Worm (Caenorhabditis elegans) whole organism, young adult: ENCODE results near the gene T21D12.11.

Experiments used
- C06A6.2 ChIP-seq: fragments of 200-800 bp; sonication (Bioruptor generic); conservative IDR thresholded peaks from 2 replicates; pipeline ENCODE4 v1.3.6; 2022; ENCODE audit warnings: missing genetic modification characterization, missing compliant biosample characterization
- F10E7.11 ChIP-seq: sonication (generic microtip); optimal IDR thresholded peaks from 2 replicates; lab custom pipeline; 2017; ENCODE audit warnings: mild to moderate bottlenecking, missing genetic modification characterization, moderate library complexity, missing compliant biosample characterization
- F39B2.1 ChIP-seq: fragments of 200-800 bp; sonication (Bioruptor generic); IDR thresholded peaks from 2 replicates; pipeline ENCODE4 v1.3.6; 2022; ENCODE audit warnings: missing genetic modification reagents, missing genetic modification characterization, missing compliant biosample characterization
- F52B5.7 ChIP-seq: sonication (generic microtip); optimal IDR thresholded peaks from 2 replicates; lab custom pipeline; 2016; ENCODE audit warnings: mild to moderate bottlenecking, missing genetic modification characterization, missing compliant biosample characterization
- F57A8.1 ChIP-seq: fragments of 200-800 bp; sonication (Bioruptor generic); optimal IDR thresholded peaks from 2 replicates; lab custom pipeline; 2018; ENCODE audit warnings: mild to moderate bottlenecking, missing genetic modification characterization, moderate library complexity, missing compliant biosample characterization
- K11D2.4 ChIP-seq: fragments of 200-800 bp; sonication (Bioruptor generic); IDR thresholded peaks from 2 replicates; pipeline ENCODE4 v1.3.6; 2022; ENCODE audit warnings: missing genetic modification reagents, missing genetic modification characterization, missing compliant biosample characterization
- Y56A3A.18 ChIP-seq: fragments of 200-800 bp; sonication (Bioruptor generic); IDR thresholded peaks from 2 replicates; pipeline ENCODE4 v1.3.6; 2022; ENCODE audit warnings: missing genetic modification reagents, missing genetic modification characterization, missing compliant biosample characterization
- Y79H2A.3 ChIP-seq: fragments of 200-800 bp; sonication (Bioruptor generic); conservative IDR thresholded peaks from 2 replicates; pipeline ENCODE4 v1.3.6; 2022; ENCODE audit warnings: missing genetic modification reagents, missing genetic modification characterization, missing compliant biosample characterization
- ama-1 ChIP-seq, 3 experiments: fragments of 150-350 bp in 1 of 3; sonication (generic microtip) in 2 of 3; optimal IDR thresholded peaks; 2 replicates each; lab custom pipeline; 2014 to 2018; ENCODE audit warnings: missing biosample characterization in 2 of 3, missing genetic modification characterization in 2 of 3, missing genetic modification reagents in 2 of 3
- atf-7 ChIP-seq: sonication (generic microtip); optimal IDR thresholded peaks from 2 replicates; lab custom pipeline; 2017; ENCODE audit warnings: mild to moderate bottlenecking, missing genetic modification characterization, missing compliant biosample characterization
- attf-3 ChIP-seq: fragments of 200-800 bp; sonication (Bioruptor generic); conservative IDR thresholded peaks from 2 replicates; pipeline ENCODE4 v1.3.6; 2022; ENCODE audit warnings: missing genetic modification reagents, missing genetic modification characterization, missing compliant biosample characterization
- attf-5 ChIP-seq: fragments of 200-800 bp; sonication (Bioruptor generic); optimal IDR thresholded peaks from 2 replicates; lab custom pipeline; 2018; ENCODE audit warnings: mild to moderate bottlenecking, missing genetic modification characterization, missing compliant biosample characterization
- bed-1 ChIP-seq: fragments of 200-800 bp; sonication (Bioruptor generic); IDR thresholded peaks from 2 replicates; pipeline ENCODE4 v1.3.6; 2022; ENCODE audit warnings: missing genetic modification reagents, missing genetic modification characterization, missing compliant biosample characterization
- cebp-1 ChIP-seq, 2 experiments: fragments of 200-800 bp in 1 of 2; sonication (Bioruptor generic) in 1 of 2; sonication (generic microtip) in 1 of 2; IDR thresholded peaks in 1 of 2; optimal IDR thresholded peaks in 1 of 2; 2 replicates each; pipeline versions ENCODE4 v1.3.6 to Lab custom; 2017 to 2022; ENCODE audit warnings: missing compliant biosample characterization in 2 of 2, missing genetic modification characterization in 2 of 2, mild to moderate bottlenecking in 1 of 2, missing genetic modification reagents in 1 of 2, moderate library complexity in 1 of 2
- ceh-27 ChIP-seq: fragments of 200-800 bp; sonication (Bioruptor generic); optimal IDR thresholded peaks from 2 replicates; lab custom pipeline; 2018; ENCODE audit warnings: mild to moderate bottlenecking, missing genetic modification characterization, moderate library complexity, missing compliant biosample characterization
- ceh-79 ChIP-seq: sonication (generic microtip); optimal IDR thresholded peaks from 2 replicates; lab custom pipeline; 2017; ENCODE audit warnings: mild to moderate bottlenecking, missing genetic modification characterization, missing compliant biosample characterization
- chd-7 ChIP-seq: sonication (generic microtip); optimal IDR thresholded peaks from 2 replicates; lab custom pipeline; 2016; ENCODE audit warnings: mild to moderate bottlenecking, missing genetic modification characterization, moderate library complexity, missing compliant biosample characterization
- dpff-1 ChIP-seq: sonication (generic microtip); optimal IDR thresholded peaks from 2 replicates; lab custom pipeline; 2017; ENCODE audit warnings: mild to moderate bottlenecking, missing genetic modification characterization, missing compliant biosample characterization
- ets-4 ChIP-seq: fragments of 200-800 bp; sonication (Bioruptor generic); optimal IDR thresholded peaks from 2 replicates; lab custom pipeline; 2018; ENCODE audit warnings: mild to moderate bottlenecking, missing genetic modification characterization, missing compliant biosample characterization
- gei-17 ChIP-seq: fragments of 200-800 bp; sonication (Bioruptor generic); optimal IDR thresholded peaks from 2 replicates; lab custom pipeline; 2018; ENCODE audit warnings: mild to moderate bottlenecking, missing genetic modification characterization, missing compliant biosample characterization
- hlh-12 ChIP-seq: sonication (generic microtip); optimal IDR thresholded peaks from 2 replicates; lab custom pipeline; 2016; ENCODE audit warnings: missing genetic modification characterization, missing compliant biosample characterization
- hmg-1.2 ChIP-seq: fragments of 200-800 bp; sonication (Bioruptor generic); IDR thresholded peaks from 2 replicates; pipeline ENCODE4 v1.3.6; 2022; ENCODE audit warnings: missing genetic modification reagents, missing genetic modification characterization, missing compliant biosample characterization
- hrde-1 ChIP-seq: sonication (generic microtip); optimal IDR thresholded peaks from 2 replicates; lab custom pipeline; 2016; ENCODE audit warnings: missing genetic modification characterization, mild to moderate bottlenecking, missing compliant biosample characterization, moderate library complexity, missing genotype, missing genetic modification reagents, borderline replicate concordance
- lin-35 ChIP-seq, 3 experiments: fragments of 150-350 bp in 2 of 3; sonication (generic microtip) in 1 of 3; optimal IDR thresholded peaks; 2 replicates each; lab custom pipeline; 2014 to 2018; ENCODE audit warnings: missing biosample characterization in 3 of 3, missing genetic modification characterization in 3 of 3, missing genetic modification reagents in 3 of 3
- lin-40 ChIP-seq: sonication (generic microtip); optimal IDR thresholded peaks from 2 replicates; lab custom pipeline; 2016; ENCODE audit warnings: missing genetic modification characterization, mild to moderate bottlenecking, missing compliant biosample characterization, missing genotype, missing genetic modification reagents
- lin-54 ChIP-seq: fragments of 200-800 bp; sonication (Bioruptor generic); optimal IDR thresholded peaks from 2 replicates; lab custom pipeline; 2018; ENCODE audit warnings: mild to moderate bottlenecking, missing genetic modification characterization, missing compliant biosample characterization
- madf-10 ChIP-seq: sonication (generic microtip); optimal IDR thresholded peaks from 2 replicates; lab custom pipeline; 2016; ENCODE audit warnings: mild to moderate bottlenecking, missing genetic modification characterization, missing compliant biosample characterization
- nhr-120 ChIP-seq: fragments of 200-800 bp; sonication (Bioruptor generic); IDR thresholded peaks from 2 replicates; pipeline ENCODE4 v1.3.6; 2022; ENCODE audit warnings: missing genetic modification characterization, missing compliant biosample characterization
- nhr-80 ChIP-seq: sonication (generic microtip); optimal IDR thresholded peaks from 2 replicates; lab custom pipeline; 2016; ENCODE audit warnings: missing genetic modification characterization, missing compliant biosample characterization
- nhr-90 ChIP-seq: sonication (generic microtip); optimal IDR thresholded peaks from 2 replicates; lab custom pipeline; 2016; ENCODE audit warnings: missing genotype, mild to moderate bottlenecking, missing genetic modification characterization, missing compliant biosample characterization
- pbrm-1 ChIP-seq: fragments of 200-800 bp; sonication (Bioruptor generic); IDR thresholded peaks from 2 replicates; pipeline ENCODE4 v1.3.6; 2022; ENCODE audit warnings: missing genetic modification reagents, missing genetic modification characterization, missing compliant biosample characterization
- pha-4 ChIP-seq: fragments of 150-350 bp; sonication (generic microtip); optimal IDR thresholded peaks from 2 replicates; lab custom pipeline; 2014; ENCODE audit warnings: missing biosample characterization, missing genetic modification reagents, missing genetic modification characterization
- snpc-3.4 ChIP-seq: sonication (generic microtip); optimal IDR thresholded peaks from 2 replicates; lab custom pipeline; 2017; ENCODE audit warnings: missing genetic modification characterization, mild to moderate bottlenecking, missing compliant biosample characterization, antibody characterized with exemption, moderate library complexity, missing genotype, missing genetic modification reagents
- snpc-4 ChIP-seq, 5 experiments: fragments of 150-350 bp in 1 of 5; sonication (generic microtip) in 4 of 5; optimal IDR thresholded peaks; 2 replicates each; lab custom pipeline; 2014 to 2018; ENCODE audit warnings: missing genetic modification characterization in 5 of 5, missing biosample characterization in 3 of 5, antibody characterized with exemption in 2 of 5, mild to moderate bottlenecking in 2 of 5, missing compliant biosample characterization in 2 of 5, missing genotype in 2 of 5, moderate library complexity in 2 of 5, missing genetic modification reagents in 1 of 5
- sptf-2 ChIP-seq: fragments of 200-800 bp; sonication (Bioruptor generic); optimal IDR thresholded peaks from 2 replicates; lab custom pipeline; 2018; ENCODE audit warnings: mild to moderate bottlenecking, missing genetic modification characterization, missing compliant biosample characterization
- tbp1 ChIP-seq: fragments of 200-800 bp; sonication (Bioruptor generic); optimal IDR thresholded peaks from 2 replicates; lab custom pipeline; 2018; ENCODE audit warnings: mild to moderate bottlenecking, missing genetic modification characterization, missing compliant biosample characterization
- unc-62 ChIP-seq: fragments of 150-350 bp; optimal IDR thresholded peaks from 2 replicates; lab custom pipeline; 2014; ENCODE audit warnings: missing biosample characterization, missing genetic modification reagents, missing genetic modification characterization
- ztf-22 ChIP-seq: fragments of 200-800 bp; sonication (Bioruptor generic); optimal IDR thresholded peaks from 2 replicates; lab custom pipeline; 2018; ENCODE audit warnings: mild to moderate bottlenecking, missing genetic modification characterization, moderate library complexity, missing compliant biosample characterization
- ztf-26 ChIP-seq: sonication (generic microtip); optimal IDR thresholded peaks from 2 replicates; lab custom pipeline; 2017; ENCODE audit warnings: missing genetic modification characterization, missing compliant biosample characterization

Gene T21D12.11

ce11 chrIV:262460-262859 is 6.7 kb upstream of the T21D12.11 start:
- no peak for TF ChIP-seq K11D2.4 (GFP tag; lab: Robert Waterston, UW)
- TF ChIP-seq ztf-26 (tag; lab: Kevin White, UChicago) = no peak
- no peak for TF ChIP-seq chd-7
- TF ChIP-seq ama-1 (optimal IDR thresholded peaks at IDR 0.05; lab: Kevin White, UChicago) = no peak
- TF ChIP-seq ama-1 (GFP tag; optimal IDR thresholded peaks at IDR 0.05; lab: Kevin White, UChicago) = no peak

ce11 chrIV:264182-264709 is 5.0 kb upstream of the T21D12.11 start, which contains the start of gene pat-6:
TSS of gene pat-6 (minus strand) at chrIV:264232.
- TF ChIP-seq lin-35 (GFP tag; optimal IDR thresholded peaks at IDR 0.05; lab: Kevin White, UChicago) (peak in 1 of 3 experiments; percentile 34), hmg-1.2 (GFP tag; lab: Robert Waterston, UW) (peak; percentile 80; the same call in 1 of the 2 replicates), madf-10 (no peak), pha-4 (tag; lab: Kevin White, UChicago) (no peak)

ce11 chrIV:266148-266547 is 3.1 kb upstream of the T21D12.11 start, which contains the start of gene T21D12.12:
TSS of gene T21D12.12 (plus strand) at chrIV:266448.
- TF ChIP-seq atf-7 (tag; lab: Kevin White, UChicago) (no peak), Y56A3A.18 (GFP tag; lab: Robert Waterston, UW) (no peak), attf-3 (no peak), F52B5.7 (tag; lab: Kevin White, UChicago) (no peak), C06A6.2 (GFP tag; lab: Robert Waterston, UW) (no peak), F57A8.1 (GFP tag; lab: Kevin White, UChicago) (no peak), pbrm-1 (GFP tag; lab: Robert Waterston, UW) (no peak), cebp-1 (GFP tag; IDR thresholded peaks at IDR 0.05; lab: Robert Waterston, UW) (no peak), cebp-1 (tag; optimal IDR thresholded peaks at IDR 0.05; lab: Kevin White, UChicago) (no peak), hrde-1 (tag; lab: Kevin White, UChicago) (no peak), F39B2.1 (no peak), ets-4 (GFP tag; lab: Kevin White, UChicago) (no peak), F10E7.11 (tag; lab: Kevin White, UChicago) (no peak), hlh-12 (tag; lab: Kevin White, UChicago) (no peak), nhr-90 (no peak), snpc-3.4 (tag; lab: Kevin White, UChicago) (no peak)
- TF ChIP-seq, all 124 proteins: peak for 0

- no peak for TF ChIP-seq bed-1 (GFP tag; lab: Robert Waterston, UW)
Measured at ce11 chrIV:273299-273698, 4.1 kb downstream of the T21D12.11 start, which contains the start of gene srh-282. TSS of gene srh-282 (minus strand) at chrIV:273399.

DNA sequence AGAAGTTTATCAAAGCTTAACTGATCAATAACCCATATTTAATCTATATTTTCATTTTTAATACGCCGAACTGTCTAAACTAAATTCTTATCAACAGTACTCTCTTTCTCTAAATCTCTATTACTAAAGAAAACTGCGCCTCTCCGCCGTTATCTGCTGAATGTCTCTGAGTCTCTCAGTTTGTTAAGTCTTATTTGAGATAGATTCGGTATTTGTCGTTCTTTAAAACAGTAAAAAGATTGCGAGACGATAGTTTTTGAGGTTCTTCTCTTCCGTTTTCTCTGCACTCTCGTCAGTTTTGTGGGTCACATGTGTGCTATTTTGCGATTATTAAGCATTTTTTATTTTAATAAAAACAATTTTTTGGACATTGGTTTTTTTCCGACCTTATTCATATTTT is 5.0 kb downstream of the T21D12.11 start, which contains the start of gene sma-10:
Gene sma-10 (plus strand): TSS at position 236 of the 400 bp plus-strand sequence.
- TF ChIP-seq hlh-12 (tag; lab: Kevin White, UChicago) = no peak
- TF ChIP-seq ama-1 (optimal IDR thresholded peaks at IDR 0.05; lab: Kevin White, UChicago) = no peak
- no peak for TF ChIP-seq ama-1 (GFP tag; optimal IDR thresholded peaks at IDR 0.05; lab: Kevin White, UChicago)
- TF ChIP-seq sptf-2 = no peak
- TF ChIP-seq dpff-1 (tag; lab: Kevin White, UChicago) = no peak
- TF ChIP-seq tbp1 (GFP tag; lab: Kevin White, UChicago) = peak; percentile 44
- no peak for TF ChIP-seq nhr-120
- no peak for TF ChIP-seq Y79H2A.3
- no peak for TF ChIP-seq ceh-79 (tag; lab: Kevin White, UChicago)
- no peak for TF ChIP-seq gei-17 (GFP tag; lab: Kevin White, UChicago)
- peak; percentile 55 for TF ChIP-seq lin-40 (tag; lab: Kevin White, UChicago)
- TF ChIP-seq unc-62 (GFP tag; lab: Kevin White, UChicago) = no peak
- no peak for TF ChIP-seq ceh-27
- peak; percentile 65 for TF ChIP-seq attf-5 (GFP tag; lab: Kevin White, UChicago)
- peak; percentile 22 for TF ChIP-seq ztf-22 (GFP tag; lab: Kevin White, UChicago)
- peak; percentile 11 for TF ChIP-seq lin-54 (GFP tag; lab: Kevin White, UChicago)
- TF ChIP-seq chd-7 = no peak
- TF ChIP-seq snpc-4 (GFP tag; optimal IDR thresholded peaks at IDR 0.05; lab: Kevin White, UChicago) = no peak
- peak in 1 of 4 experiments; percentile 11 for TF ChIP-seq snpc-4 (tag; optimal IDR thresholded peaks at IDR 0.05; lab: Kevin White, UChicago)
- TF ChIP-seq nhr-80 (tag; lab: Kevin White, UChicago) = peak; percentile 95
- TF ChIP-seq hmg-1.2 (GFP tag; lab: Robert Waterston, UW) = peak; percentile 40; the same call in 1 of the 2 replicates
- no peak for TF ChIP-seq nhr-90
